Worm (Caenorhabditis elegans): ENCODE measurements around the gene R10D12.10.

DNA sequence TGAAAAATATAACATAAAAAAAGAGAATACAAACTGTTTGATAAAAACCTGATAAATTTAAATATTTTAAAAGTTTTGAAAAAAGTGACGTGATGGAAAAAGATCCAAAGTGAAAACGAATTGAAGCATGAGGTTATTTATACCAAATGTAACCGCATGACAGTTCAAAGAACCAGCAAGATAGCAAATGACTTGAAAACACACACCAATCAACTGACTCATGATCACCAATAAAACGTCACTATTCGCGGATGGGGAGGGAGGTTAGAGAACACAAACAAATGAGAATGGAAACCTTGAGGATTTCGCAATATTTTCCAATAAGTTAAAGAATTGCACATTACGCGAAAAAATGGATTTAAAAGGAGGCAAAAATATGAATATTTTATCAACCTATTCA, 48.7 kb downstream of the R10D12.10 start, which contains the start of gene C06B3.7:
- TF ChIP-seq nhr-25 (tag; optimal IDR thresholded peaks at IDR 0.05) (peak; percentile 52), ama-1 (optimal IDR thresholded peaks at IDR 0.05) (no peak), ztf-11 (tag; optimal IDR thresholded peaks at IDR 0.05) (no peak), R02D3.7 (tag; optimal IDR thresholded peaks at IDR 0.05) (no peak), nhr-237 (tag; optimal IDR thresholded peaks at IDR 0.05) (no peak), elt-3 (tag; optimal IDR thresholded peaks at IDR 0.05) (peak in 1 of 3 experiments; percentile 23), snpc-4 (tag; optimal IDR thresholded peaks at IDR 0.05) (no peak), daf-12 (tag; optimal IDR thresholded peaks at IDR 0.05) (no peak), fos-1 (tag; optimal IDR thresholded peaks at IDR 0.05) (no peak), skn-1 (tag; optimal IDR thresholded peaks at IDR 0.05) (peak; percentile 72), lin-39 (tag; optimal IDR thresholded peaks at IDR 0.05) (peak; percentile 92), eor-1 (tag; optimal IDR thresholded peaks at IDR 0.05) (no peak), unc-62 (GFP tag; optimal IDR thresholded peaks at IDR 0.05) (no peak)
